Fruit fly (Drosophila melanogaster): ENCODE measurements around the gene ppk.

- TF ChIP-seq EcR (GFP tag; optimal IDR thresholded peaks at IDR 0.05), result no peak
- TF ChIP-seq CG13204 (GFP tag; optimal IDR thresholded peaks at IDR 0.05), result no peak
- no peak for TF ChIP-seq D1 (tag; optimal IDR thresholded peaks at IDR 0.05)
- no peak for TF ChIP-seq fd96Ca (GFP tag; IDR thresholded peaks at IDR 0.05)
- TF ChIP-seq Ets98B (GFP tag; IDR thresholded peaks at IDR 0.05), result no peak
- TF ChIP-seq CG15710 (tag; optimal IDR thresholded peaks at IDR 0.05), result no peak
- no peak for TF ChIP-seq CG9948 (tag; optimal IDR thresholded peaks at IDR 0.05)
These were observed 12.1 kb downstream of the ppk start for dm6 chr2L:14368833-14369232.
